Worm (Caenorhabditis elegans) whole organism, young adult: Measurements from ENCODE around the gene T13H10.2.

ENCODE experiments used
- B0019.2 ChIP-seq: fragments of 200-800 bp; sonication (Bioruptor generic); conservative IDR thresholded peaks from 2 replicates; pipeline ENCODE4 v1.3.6; 2022; ENCODE audit warnings: missing genetic modification reagents, missing genetic modification characterization, missing compliant biosample characterization
- B0035.1 ChIP-seq: sonication (generic microtip); optimal IDR thresholded peaks from 2 replicates; lab custom pipeline; 2016; ENCODE audit warnings: missing genetic modification characterization, mild to moderate bottlenecking, missing compliant biosample characterization, missing genotype, missing genetic modification reagents
- C06A6.2 ChIP-seq: fragments of 200-800 bp; sonication (Bioruptor generic); conservative IDR thresholded peaks from 2 replicates; pipeline ENCODE4 v1.3.6; 2022; ENCODE audit warnings: missing genetic modification characterization, missing compliant biosample characterization
- F39B2.1 ChIP-seq: fragments of 200-800 bp; sonication (Bioruptor generic); IDR thresholded peaks from 2 replicates; pipeline ENCODE4 v1.3.6; 2022; ENCODE audit warnings: missing genetic modification reagents, missing genetic modification characterization, missing compliant biosample characterization
- F55B11.4 ChIP-seq: sonication (generic microtip); optimal IDR thresholded peaks from 2 replicates; lab custom pipeline; 2016; ENCODE audit warnings: missing compliant biosample characterization, missing genetic modification characterization, borderline replicate concordance; ENCODE audit not compliant: insufficient read depth
- K12H6.12 ChIP-seq: fragments of 200-800 bp; sonication (Bioruptor generic); optimal IDR thresholded peaks from 2 replicates; lab custom pipeline; 2018; ENCODE audit warnings: mild to moderate bottlenecking, missing genetic modification characterization, missing compliant biosample characterization
- T26A5.8 ChIP-seq: sonication (generic microtip); optimal IDR thresholded peaks from 2 replicates; lab custom pipeline; 2016; ENCODE audit warnings: missing genetic modification characterization, missing compliant biosample characterization
- athp-1 ChIP-seq: sonication (generic microtip); optimal IDR thresholded peaks from 2 replicates; lab custom pipeline; 2017; ENCODE audit warnings: mild to moderate bottlenecking, missing genetic modification characterization, missing compliant biosample characterization
- attf-3 ChIP-seq: fragments of 200-800 bp; sonication (Bioruptor generic); conservative IDR thresholded peaks from 2 replicates; pipeline ENCODE4 v1.3.6; 2022; ENCODE audit warnings: missing genetic modification reagents, missing genetic modification characterization, missing compliant biosample characterization
- attf-5 ChIP-seq: fragments of 200-800 bp; sonication (Bioruptor generic); optimal IDR thresholded peaks from 2 replicates; lab custom pipeline; 2018; ENCODE audit warnings: mild to moderate bottlenecking, missing genetic modification characterization, missing compliant biosample characterization
- chd-7 ChIP-seq: sonication (generic microtip); optimal IDR thresholded peaks from 2 replicates; lab custom pipeline; 2016; ENCODE audit warnings: mild to moderate bottlenecking, missing genetic modification characterization, moderate library complexity, missing compliant biosample characterization
- dox-1 ChIP-seq: fragments of 200-800 bp; sonication (Bioruptor generic); IDR thresholded peaks from 2 replicates; pipeline ENCODE4 v1.3.6; 2022; ENCODE audit warnings: missing genetic modification reagents, missing genetic modification characterization, missing compliant biosample characterization
- efl-1 ChIP-seq: fragments of 150-350 bp; optimal IDR thresholded peaks from 2 replicates; lab custom pipeline; 2014; ENCODE audit warnings: missing biosample characterization, missing genetic modification reagents, missing genetic modification characterization
- egl-44 ChIP-seq: fragments of 200-800 bp; sonication (Bioruptor generic); IDR thresholded peaks from 2 replicates; pipeline ENCODE4 v1.3.6; 2022; ENCODE audit warnings: missing genetic modification reagents, missing genetic modification characterization, missing compliant biosample characterization
- fkh-3 ChIP-seq: sonication (generic microtip); optimal IDR thresholded peaks from 2 replicates; lab custom pipeline; 2016; ENCODE audit warnings: mild to moderate bottlenecking, missing genetic modification characterization, missing compliant biosample characterization
- him-1 ChIP-seq: sonication (generic microtip); optimal IDR thresholded peaks from 2 replicates; lab custom pipeline; 2016; ENCODE audit warnings: missing genotype, missing genetic modification reagents, missing genetic modification characterization, missing compliant biosample characterization
- hlh-26 ChIP-seq: fragments of 200-800 bp; sonication (Bioruptor generic); conservative IDR thresholded peaks from 2 replicates; pipeline ENCODE4 v1.3.6; 2022; ENCODE audit warnings: missing genetic modification reagents, missing genetic modification characterization, missing compliant biosample characterization
- hrde-1 ChIP-seq: sonication (generic microtip); optimal IDR thresholded peaks from 2 replicates; lab custom pipeline; 2016; ENCODE audit warnings: missing genetic modification characterization, mild to moderate bottlenecking, missing compliant biosample characterization, moderate library complexity, missing genotype, missing genetic modification reagents, borderline replicate concordance
- let-607 ChIP-seq, 2 experiments: fragments of 200-800 bp in 1 of 2; sonication (Bioruptor generic) in 1 of 2; sonication (generic microtip) in 1 of 2; optimal IDR thresholded peaks; 2 replicates each; lab custom pipeline; 2016 to 2018; ENCODE audit warnings: mild to moderate bottlenecking in 2 of 2, missing compliant biosample characterization in 2 of 2, missing genetic modification characterization in 2 of 2, moderate library complexity in 2 of 2, missing genotype in 1 of 2
- lin-26 ChIP-seq: fragments of 200-800 bp; sonication (Bioruptor generic); IDR thresholded peaks from 2 replicates; pipeline ENCODE4 v1.3.6; 2022; ENCODE audit warnings: missing genetic modification reagents, missing genetic modification characterization, missing compliant biosample characterization
- lin-40 ChIP-seq: sonication (generic microtip); optimal IDR thresholded peaks from 2 replicates; lab custom pipeline; 2016; ENCODE audit warnings: missing genetic modification characterization, mild to moderate bottlenecking, missing compliant biosample characterization, missing genotype, missing genetic modification reagents
- lir-1 ChIP-seq: fragments of 200-800 bp; sonication (Bioruptor generic); conservative IDR thresholded peaks from 2 replicates; pipeline ENCODE4 v1.3.6; 2022; ENCODE audit warnings: missing genetic modification reagents, missing genetic modification characterization, missing compliant biosample characterization
- madf-10 ChIP-seq: sonication (generic microtip); optimal IDR thresholded peaks from 2 replicates; lab custom pipeline; 2016; ENCODE audit warnings: mild to moderate bottlenecking, missing genetic modification characterization, missing compliant biosample characterization
- madf-3 ChIP-seq: fragments of 200-800 bp; sonication (Bioruptor generic); IDR thresholded peaks from 2 replicates; pipeline ENCODE4 v1.3.6; 2022; ENCODE audit warnings: missing genetic modification reagents, missing genetic modification characterization, missing compliant biosample characterization
- madf-6 ChIP-seq: fragments of 200-800 bp; sonication (Bioruptor generic); IDR thresholded peaks from 2 replicates; pipeline ENCODE4 v1.3.6; 2022; ENCODE audit warnings: missing genetic modification reagents, missing genetic modification characterization, missing compliant biosample characterization
- mcd-1 ChIP-seq: fragments of 200-800 bp; sonication (Bioruptor generic); IDR thresholded peaks from 2 replicates; pipeline ENCODE4 v1.3.6; 2022; ENCODE audit warnings: missing genetic modification reagents, missing genetic modification characterization, missing compliant biosample characterization
- nhr-179 ChIP-seq: sonication (generic microtip); optimal IDR thresholded peaks from 2 replicates; lab custom pipeline; 2016; ENCODE audit warnings: mild to moderate bottlenecking, missing genetic modification characterization, missing compliant biosample characterization
- nhr-27 ChIP-seq: fragments of 200-800 bp; sonication (Bioruptor generic); optimal IDR thresholded peaks from 2 replicates; lab custom pipeline; 2018; ENCODE audit warnings: mild to moderate bottlenecking, missing genetic modification characterization, moderate library complexity, missing compliant biosample characterization
- pbrm-1 ChIP-seq: fragments of 200-800 bp; sonication (Bioruptor generic); IDR thresholded peaks from 2 replicates; pipeline ENCODE4 v1.3.6; 2022; ENCODE audit warnings: missing genetic modification reagents, missing genetic modification characterization, missing compliant biosample characterization
- rec-8 ChIP-seq, 2 experiments: sonication (generic microtip); optimal IDR thresholded peaks; 2 replicates each; lab custom pipeline; 2016; ENCODE audit warnings: mild to moderate bottlenecking in 2 of 2, missing genetic modification characterization in 2 of 2, missing genetic modification reagents in 2 of 2, missing genotype in 2 of 2, missing biosample characterization in 1 of 2, missing compliant biosample characterization in 1 of 2, moderate library complexity in 1 of 2
- snpc-1.1 ChIP-seq: sonication (generic microtip); optimal IDR thresholded peaks from 2 replicates; lab custom pipeline; 2017; ENCODE audit warnings: missing genetic modification characterization, mild to moderate bottlenecking, missing compliant biosample characterization, antibody characterized with exemption, moderate library complexity, missing genotype, missing genetic modification reagents; ENCODE audit not compliant: insufficient read depth
- snpc-3.4 ChIP-seq: sonication (generic microtip); optimal IDR thresholded peaks from 2 replicates; lab custom pipeline; 2017; ENCODE audit warnings: missing genetic modification characterization, mild to moderate bottlenecking, missing compliant biosample characterization, antibody characterized with exemption, moderate library complexity, missing genotype, missing genetic modification reagents
- snpc-4 ChIP-seq, 5 experiments: fragments of 150-350 bp in 1 of 5; sonication (generic microtip) in 4 of 5; optimal IDR thresholded peaks; 2 replicates each; lab custom pipeline; 2014 to 2018; ENCODE audit warnings: missing genetic modification characterization in 5 of 5, missing biosample characterization in 3 of 5, antibody characterized with exemption in 2 of 5, mild to moderate bottlenecking in 2 of 5, missing compliant biosample characterization in 2 of 5, missing genotype in 2 of 5, moderate library complexity in 2 of 5, missing genetic modification reagents in 1 of 5
- tbp1 ChIP-seq: fragments of 200-800 bp; sonication (Bioruptor generic); optimal IDR thresholded peaks from 2 replicates; lab custom pipeline; 2018; ENCODE audit warnings: mild to moderate bottlenecking, missing genetic modification characterization, missing compliant biosample characterization
- xnd-1 ChIP-seq: sonication (generic microtip); optimal IDR thresholded peaks from 2 replicates; lab custom pipeline; 2016; ENCODE audit warnings: missing genotype, missing genetic modification reagents, missing genetic modification characterization, missing compliant biosample characterization
- ztf-22 ChIP-seq: fragments of 200-800 bp; sonication (Bioruptor generic); optimal IDR thresholded peaks from 2 replicates; lab custom pipeline; 2018; ENCODE audit warnings: mild to moderate bottlenecking, missing genetic modification characterization, moderate library complexity, missing compliant biosample characterization
- ztf-26 ChIP-seq: sonication (generic microtip); optimal IDR thresholded peaks from 2 replicates; lab custom pipeline; 2017; ENCODE audit warnings: missing genetic modification characterization, missing compliant biosample characterization

T13H10.2 gene

ce11 chrIV:9928180-9928896 lies 35.7 kb upstream of the T13H10.2 start, which contains the start of gene dur-1:
Gene dur-1 (minus strand): TSS chrIV:9928230.
- TF ChIP-seq K12H6.12 (tag; lab: Kevin White, UChicago), result peak; percentile 25
- TF ChIP-seq pbrm-1 (GFP tag; lab: Robert Waterston, UW), result no peak
- TF ChIP-seq hrde-1 (tag; lab: Kevin White, UChicago), result no peak
- TF ChIP-seq, all 124 proteins: peak for 1

- TF ChIP-seq mcd-1 (peak; percentile 70), ztf-26 (no peak), attf-5 (GFP tag; lab: Kevin White, UChicago) (peak; percentile 54), attf-3 (GFP tag; lab: Robert Waterston, UW) (peak; percentile 76)
Measured at ce11 chrIV:9932055-9932454, 32.0 kb upstream of the T13H10.2 start, which contains the start of the genes trmt-10A and F25H8.2. Gene trmt-10A (minus strand): TSS chrIV:9932213. Gene F25H8.2 (plus strand): TSS chrIV:9932235.

ce11 chrIV:9933580-9933979 lies 30.5 kb upstream of the T13H10.2 start, which contains the start of gene spe-29:
Gene spe-29 (plus strand): TSS chrIV:9933880.
- TF ChIP-seq F39B2.1 (GFP tag; lab: Robert Waterston, UW), result no peak
- no peak for TF ChIP-seq fkh-3
- no peak for TF ChIP-seq lin-26
- no peak for TF ChIP-seq egl-44
- TF ChIP-seq snpc-3.4 (tag; lab: Kevin White, UChicago), result no peak
- TF ChIP-seq lin-40 (tag; lab: Kevin White, UChicago), result no peak
- no peak for TF ChIP-seq dox-1 (GFP tag; lab: Robert Waterston, UW)
- no peak for TF ChIP-seq lir-1 (GFP tag; lab: Robert Waterston, UW)
- no peak for TF ChIP-seq him-1 (tag; lab: Kevin White, UChicago)
- TF ChIP-seq xnd-1 (tag; lab: Kevin White, UChicago), result no peak
- no peak for TF ChIP-seq snpc-4 (GFP tag; optimal IDR thresholded peaks at IDR 0.05; lab: Kevin White, UChicago)
- TF ChIP-seq snpc-4 (tag; optimal IDR thresholded peaks at IDR 0.05; lab: Kevin White, UChicago), result no peak
- TF ChIP-seq athp-1 (tag; lab: Kevin White, UChicago), result no peak
- no peak for TF ChIP-seq F55B11.4 (tag; lab: Kevin White, UChicago)
- no peak for TF ChIP-seq attf-3 (GFP tag; lab: Robert Waterston, UW)
- no peak; the same call in 1 of the 2 replicates for TF ChIP-seq madf-6 (GFP tag; lab: Robert Waterston, UW)
- TF ChIP-seq nhr-179 (tag; lab: Kevin White, UChicago), result no peak
- no peak for TF ChIP-seq efl-1 (GFP tag; lab: Kevin White, UChicago)
- no peak for TF ChIP-seq C06A6.2
- no peak for TF ChIP-seq tbp1 (GFP tag; lab: Kevin White, UChicago)
- TF ChIP-seq madf-3 (GFP tag; lab: Robert Waterston, UW), result no peak

ce11 chrIV:9943214-9943613 lies 20.8 kb upstream of the T13H10.2 start:
- TF ChIP-seq B0019.2 (GFP tag; lab: Robert Waterston, UW) (no peak), madf-3 (GFP tag; lab: Robert Waterston, UW) (0 out of 2 replicates have a peak, but pooled peaks have one; percentile 15), madf-10 (tag; lab: Kevin White, UChicago) (no peak), hlh-26 (no peak)

ce11 chrIV:9944279-9944678 lies 19.8 kb upstream of the T13H10.2 start:
- TF ChIP-seq chd-7 (tag; lab: Kevin White, UChicago), result no peak
- TF ChIP-seq B0035.1 (tag; lab: Kevin White, UChicago), result no peak
- no peak for TF ChIP-seq ztf-26
- no peak for TF ChIP-seq rec-8 (tag; optimal IDR thresholded peaks at IDR 0.05; lab: Kevin White, UChicago)
- no peak for TF ChIP-seq snpc-1.1
- no peak for TF ChIP-seq nhr-27 (tag; lab: Kevin White, UChicago)
- TF ChIP-seq ztf-22 (GFP tag; lab: Kevin White, UChicago), result no peak
- TF ChIP-seq tbp1 (GFP tag; lab: Kevin White, UChicago), result no peak
- TF ChIP-seq let-607 (tag; optimal IDR thresholded peaks at IDR 0.05; lab: Kevin White, UChicago), result no peak
- TF ChIP-seq T26A5.8 (tag; lab: Kevin White, UChicago), result no peak
- no peak for TF ChIP-seq attf-3 (GFP tag; lab: Robert Waterston, UW)
- TF ChIP-seq, all 124 proteins: peak for 0
